Fruit fly (Drosophila melanogaster): ENCODE results near the gene CG18473.
A peak's percentile ranks its signal among the peaks of the same experiment; 100 is the strongest.

The CG18473 gene

dm6 chr3R:9393542-9394025 lies 30.5 kb downstream of the CG18473 start:
- TF ChIP-seq CTCF (optimal IDR thresholded peaks at IDR 0.05): no peak
- TF ChIP-seq CG8478 (optimal IDR thresholded peaks at IDR 0.05): no peak

dm6 chr3R:9394385-9395042 lies 31.4 kb downstream of the CG18473 start, which contains the start of gene FER:
TSS of gene FER (minus strand) at chr3R:9394546.
- no peak for TF ChIP-seq CTCF (optimal IDR thresholded peaks at IDR 0.05)
- no peak for TF ChIP-seq CG8478 (optimal IDR thresholded peaks at IDR 0.05)

dm6 chr3R:9395998-9396397 lies 32.9 kb downstream of the CG18473 start:
- TF ChIP-seq CTCF (optimal IDR thresholded peaks at IDR 0.05): no peak

- TF ChIP-seq CG8478 (optimal IDR thresholded peaks at IDR 0.05) (no peak), CTCF (optimal IDR thresholded peaks at IDR 0.05) (no peak)
Observed at dm6 chr3R:9397890-9398289, 34.8 kb downstream of the CG18473 start, which contains the start of gene Or85f. TSS of gene Or85f (plus strand) at chr3R:9398190.

dm6 chr3R:9399074-9399473 lies 36.0 kb downstream of the CG18473 start:
- TF ChIP-seq CTCF (optimal IDR thresholded peaks at IDR 0.05): no peak
- no peak for TF ChIP-seq CG8478 (optimal IDR thresholded peaks at IDR 0.05)

dm6 chr3R:9399951-9400392 lies 36.9 kb downstream of the CG18473 start, which contains the start of gene CG34117:
TSS of gene CG34117 (minus strand) at chr3R:9400053.
- TF ChIP-seq CTCF (optimal IDR thresholded peaks at IDR 0.05) (no peak), CG8478 (optimal IDR thresholded peaks at IDR 0.05) (no peak)

- TF ChIP-seq CG8478 (optimal IDR thresholded peaks at IDR 0.05) (no peak), CTCF (optimal IDR thresholded peaks at IDR 0.05) (peak; percentile 29 to 31)
Observed at dm6 chr3R:9401127-9401603, 38.1 kb downstream of the CG18473 start, which contains the start of the genes RpL34b and CG8132. TSS of gene RpL34b (minus strand) at chr3R:9401226. TSS of gene CG8132 (plus strand) at chr3R:9401495.

- TF ChIP-seq CTCF (optimal IDR thresholded peaks at IDR 0.05): no peak
- no peak for TF ChIP-seq CG8478 (optimal IDR thresholded peaks at IDR 0.05)
Observed at dm6 chr3R:9404104-9404512, 41.0 kb downstream of the CG18473 start, which contains the start of the genes CG9356, BBIP1 and CG8135. TSS of gene CG9356 (minus strand) at chr3R:9404269. TSS of gene BBIP1 (plus strand) at chr3R:9404385. TSS of gene CG8135 (plus strand) at chr3R:9404385.

dm6 chr3R:9408069-9408468 lies 45.0 kb downstream of the CG18473 start, which contains the start of gene CG44261:
TSS of gene CG44261 (minus strand) at chr3R:9408169.
- TF ChIP-seq CTCF (optimal IDR thresholded peaks at IDR 0.05) (no peak), CG8478 (optimal IDR thresholded peaks at IDR 0.05) (no peak)

dm6 chr3R:9410182-9410581 lies 47.1 kb downstream of the CG18473 start, which contains the start of gene betaTub85D:
TSS of gene betaTub85D (minus strand) at chr3R:9410282.
- no peak for TF ChIP-seq CG8478 (optimal IDR thresholded peaks at IDR 0.05)
- TF ChIP-seq CTCF (optimal IDR thresholded peaks at IDR 0.05): no peak

dm6 chr3R:9411928-9412640 lies 49.0 kb downstream of the CG18473 start, which contains the start of the genes Task7 and alpha-Man-IIa:
TSS of gene Task7 (minus strand) at chr3R:9412293.
TSS of gene alpha-Man-IIa (plus strand) at chr3R:9412548.
- TF ChIP-seq CTCF (optimal IDR thresholded peaks at IDR 0.05) (no peak), CG8478 (optimal IDR thresholded peaks at IDR 0.05) (no peak)

All from S2 (cell line).